Fruit fly (Drosophila melanogaster) whole organism, embryonic: ENCODE measurements around the gene Uch-L5R.

Experiments used
- BtbVII ChIP-seq: fragments of 200-800 bp; sonication (Bioruptor generic); optimal IDR thresholded peaks from 3 replicates; lab custom pipeline; 2017; ENCODE audit warnings: missing biosample characterization, mild to moderate bottlenecking, missing genetic modification characterization
- CG10267 ChIP-seq: fragments of 200-800 bp; sonication (Bioruptor generic); optimal IDR thresholded peaks from 2 replicates; lab custom pipeline; 2018; ENCODE audit warnings: missing biosample characterization, mild to moderate bottlenecking, missing genetic modification characterization, moderate library complexity
- CG11398 ChIP-seq: fragments of 200-800 bp; sonication (Bioruptor generic); optimal IDR thresholded peaks from 2 replicates; lab custom pipeline; 2016; ENCODE audit warnings: missing biosample characterization, missing genetic modification characterization
- CG11456 ChIP-seq: fragments of 200-800 bp; sonication (Bioruptor generic); IDR thresholded peaks from 3 replicates; pipeline ENCODE4 v1.3.6; 2022; ENCODE audit warnings: missing biosample characterization, missing genetic modification characterization
- CG11695 ChIP-seq: fragments of 200-800 bp; sonication (Bioruptor generic); IDR thresholded peaks from 3 replicates; pipeline ENCODE4 v1.3.6; 2022; ENCODE audit warnings: missing biosample characterization, missing genetic modification characterization
- CG12659 ChIP-seq: fragments of 200-800 bp; sonication (Bioruptor generic); optimal IDR thresholded peaks from 3 replicates; lab custom pipeline; 2017; ENCODE audit warnings: mild to moderate bottlenecking, missing biosample characterization, missing genetic modification reagents, missing genetic modification characterization
- CG12942 ChIP-seq: fragments of 200-800 bp; sonication (Bioruptor generic); optimal IDR thresholded peaks from 3 replicates; lab custom pipeline; 2016; ENCODE audit warnings: missing biosample characterization, missing genetic modification characterization
- CG13123 ChIP-seq: fragments of 200-800 bp; sonication (Bioruptor generic); optimal IDR thresholded peaks from 2 replicates; lab custom pipeline; 2016; ENCODE audit warnings: missing biosample characterization, missing genetic modification characterization
- CG15269 ChIP-seq: fragments of 200-800 bp; sonication (Bioruptor generic); optimal IDR thresholded peaks from 2 replicates; lab custom pipeline; 2018; ENCODE audit warnings: missing biosample characterization, mild to moderate bottlenecking, missing genetic modification characterization, moderate library complexity
- CG15696 ChIP-seq: fragments of 200-800 bp; sonication (Bioruptor generic); optimal IDR thresholded peaks from 2 replicates; lab custom pipeline; 2019; ENCODE audit warnings: missing biosample characterization, mild to moderate bottlenecking, missing genetic modification characterization, moderate library complexity
- CG18476 ChIP-seq: fragments of 200-800 bp; sonication (Bioruptor generic); optimal IDR thresholded peaks from 2 replicates; lab custom pipeline; 2016; ENCODE audit warnings: missing biosample characterization, mild to moderate bottlenecking, missing genetic modification characterization
- CG33557 ChIP-seq: fragments of 200-800 bp; sonication (Bioruptor generic); optimal IDR thresholded peaks from 2 replicates; lab custom pipeline; 2019; ENCODE audit warnings: missing biosample characterization, mild to moderate bottlenecking, missing genetic modification characterization, moderate library complexity
- CG3407 ChIP-seq: fragments of 200-800 bp; sonication (Bioruptor generic); optimal IDR thresholded peaks from 2 replicates; lab custom pipeline; 2018; ENCODE audit warnings: missing biosample characterization, mild to moderate bottlenecking, missing genetic modification characterization
- CG6854 ChIP-seq: fragments of 200-800 bp; sonication (Bioruptor generic); optimal IDR thresholded peaks from 3 replicates; lab custom pipeline; 2017; ENCODE audit warnings: missing biosample characterization, mild to moderate bottlenecking, missing genetic modification characterization
- CG7372 ChIP-seq: fragments of 200-800 bp; sonication (Bioruptor generic); IDR thresholded peaks from 2 replicates; pipeline ENCODE4 v1.3.6; 2022; ENCODE audit warnings: missing biosample characterization, missing genetic modification characterization
- CG7839 ChIP-seq: fragments of 200-800 bp; sonication (Bioruptor generic); optimal IDR thresholded peaks from 3 replicates; lab custom pipeline; 2018; ENCODE audit warnings: missing biosample characterization, mild to moderate bottlenecking, missing genetic modification characterization, moderate library complexity
- CG8478 ChIP-seq: fragments of >200 bp; optimal IDR thresholded peaks from 2 replicates; lab custom pipeline; 2018
- CG9932 ChIP-seq: fragments of 200-800 bp; sonication (Bioruptor generic); IDR thresholded peaks from 2 replicates; pipeline ENCODE4 v1.3.6; 2022; ENCODE audit warnings: missing biosample characterization, missing genetic modification characterization
- Dbx ChIP-seq: fragments of 200-800 bp; sonication (Bioruptor generic); IDR thresholded peaks from 3 replicates; pipeline ENCODE4 v1.3.6; 2022; ENCODE audit warnings: missing biosample characterization, missing genetic modification characterization
- Deaf1 ChIP-seq: fragments of 200-800 bp; optimal IDR thresholded peaks from 3 replicates; lab custom pipeline; 2019; ENCODE audit warnings: missing biosample characterization, mild to moderate bottlenecking, missing genetic modification characterization, moderate library complexity
- E2f2 ChIP-seq: fragments of 200-800 bp; sonication (Bioruptor generic); IDR thresholded peaks from 2 replicates; pipeline ENCODE4 v1.3.6; 2022; ENCODE audit warnings: missing biosample characterization, missing genetic modification characterization
- ERR ChIP-seq: fragments of 200-800 bp; sonication (Bioruptor generic); optimal IDR thresholded peaks from 2 replicates; lab custom pipeline; 2016; ENCODE audit warnings: missing biosample characterization, missing genetic modification characterization
- HLH4C ChIP-seq: fragments of 200-800 bp; sonication (Bioruptor generic); IDR thresholded peaks from 3 replicates; pipeline ENCODE4 v1.3.6; 2022; ENCODE audit warnings: missing biosample characterization, missing genetic modification characterization; ENCODE audit not compliant: partially characterized antibody
- Max ChIP-seq: fragments of 200-800 bp; sonication (Bioruptor generic); optimal IDR thresholded peaks from 2 replicates; lab custom pipeline; 2016; ENCODE audit warnings: missing biosample characterization, mild to moderate bottlenecking, missing genetic modification characterization
- Meics ChIP-seq: fragments of 200-800 bp; sonication (Bioruptor generic); optimal IDR thresholded peaks from 2 replicates; lab custom pipeline; 2017; ENCODE audit warnings: missing biosample characterization, mild to moderate bottlenecking, missing genetic modification characterization
- Mes4 ChIP-seq: fragments of 200-800 bp; sonication (Bioruptor generic); optimal IDR thresholded peaks from 2 replicates; lab custom pipeline; 2016; ENCODE audit warnings: missing biosample characterization, missing genetic modification characterization
- Pdp1 ChIP-seq, 2 experiments: fragments of 200-800 bp; sonication (Bioruptor generic); optimal IDR thresholded peaks; 3 replicates each; lab custom pipeline; 2016; ENCODE audit warnings: missing biosample characterization in 2 of 2, missing genetic modification characterization in 2 of 2, mild to moderate bottlenecking in 1 of 2, moderate library complexity in 1 of 2
- Rfx ChIP-seq: fragments of 200-800 bp; sonication (Bioruptor generic); IDR thresholded peaks from 2 replicates; pipeline ENCODE4 v1.3.6; 2022; ENCODE audit warnings: missing biosample characterization, missing genetic modification characterization
- Rx ChIP-seq: fragments of 200-800 bp; sonication (Bioruptor generic); IDR thresholded peaks from 2 replicates; pipeline ENCODE4 v1.3.6; 2022; ENCODE audit warnings: missing biosample characterization, missing genetic modification characterization
- Sox100B ChIP-seq: fragments of 200-800 bp; sonication (Bioruptor generic); optimal IDR thresholded peaks from 3 replicates; lab custom pipeline; 2018; ENCODE audit warnings: missing biosample characterization, mild to moderate bottlenecking, missing genetic modification characterization
- Stat92E ChIP-seq, 3 experiments: fragments of >200 bp in 2 of 3; fragments of 200-800 bp in 1 of 3; sonication (Bioruptor generic) in 1 of 3; optimal IDR thresholded peaks; 2 replicates each; lab custom pipeline; 2017 to 2019; ENCODE audit warnings: missing biosample characterization in 3 of 3, missing genetic modification characterization in 3 of 3, mild to moderate bottlenecking in 1 of 3, moderate library complexity in 1 of 3
- Tbp ChIP-seq: fragments of >200 bp; optimal IDR thresholded peaks from 2 replicates; lab custom pipeline; 2018; ENCODE audit warnings: missing biosample characterization, missing genetic modification characterization
- bsh ChIP-seq, 2 experiments: fragments of 200-800 bp; sonication (Bioruptor generic); optimal IDR thresholded peaks; 2 replicates each; lab custom pipeline; 2017 to 2018; ENCODE audit warnings: mild to moderate bottlenecking in 2 of 2, missing biosample characterization in 2 of 2, missing genetic modification characterization in 2 of 2, moderate library complexity in 1 of 2
- chm ChIP-seq: fragments of 200-800 bp; sonication (Bioruptor generic); IDR thresholded peaks from 2 replicates; pipeline ENCODE4 v1.3.6; 2022; ENCODE audit warnings: missing biosample characterization, missing genetic modification characterization
- dmrt99B ChIP-seq: fragments of 200-800 bp; sonication (Bioruptor generic); optimal IDR thresholded peaks from 2 replicates; lab custom pipeline; 2018; ENCODE audit warnings: missing biosample characterization, mild to moderate bottlenecking, missing genetic modification characterization, moderate library complexity
- dpn ChIP-seq, 2 experiments: fragments of 200-800 bp; sonication (Bioruptor generic); optimal IDR thresholded peaks; 3 replicates each; lab custom pipeline; 2016; ENCODE audit warnings: missing biosample characterization in 2 of 2, missing genetic modification characterization in 2 of 2
- eve ChIP-seq, 2 experiments: fragments of >200 bp; optimal IDR thresholded peaks; 2 replicates each; lab custom pipeline; 2017; ENCODE audit warnings: missing biosample characterization in 2 of 2, missing genetic modification characterization in 2 of 2
- kay ChIP-seq: fragments of 200-800 bp; sonication (Bioruptor generic); optimal IDR thresholded peaks from 2 replicates; lab custom pipeline; 2016; ENCODE audit warnings: missing biosample characterization, missing genetic modification characterization
- lab ChIP-seq: fragments of 200-800 bp; sonication (Bioruptor generic); optimal IDR thresholded peaks from 3 replicates; lab custom pipeline; 2017; ENCODE audit warnings: missing biosample characterization, missing genetic modification characterization, mild to moderate bottlenecking, moderate library complexity, missing genetic modification reagents
- luna ChIP-seq: fragments of 200-800 bp; sonication (Bioruptor generic); optimal IDR thresholded peaks from 2 replicates; lab custom pipeline; 2016; ENCODE audit warnings: missing biosample characterization, missing genetic modification characterization
- p53 ChIP-seq: fragments of 200-800 bp; sonication (Bioruptor generic); optimal IDR thresholded peaks from 2 replicates; lab custom pipeline; 2016; ENCODE audit warnings: missing biosample characterization, missing genetic modification characterization
- pros ChIP-seq: fragments of 200-800 bp; sonication (Bioruptor generic); optimal IDR thresholded peaks from 3 replicates; lab custom pipeline; 2019; ENCODE audit warnings: missing biosample characterization, mild to moderate bottlenecking, missing genetic modification characterization, moderate library complexity
- pzg ChIP-seq: fragments of 200-800 bp; sonication (Bioruptor generic); optimal IDR thresholded peaks from 3 replicates; lab custom pipeline; 2018; ENCODE audit warnings: missing biosample characterization, mild to moderate bottlenecking, missing genetic modification characterization, moderate library complexity
- run ChIP-seq: fragments of 200-800 bp; sonication (Bioruptor generic); optimal IDR thresholded peaks from 3 replicates; lab custom pipeline; 2018; ENCODE audit warnings: missing biosample characterization, mild to moderate bottlenecking, missing genetic modification characterization
- sens ChIP-seq: fragments of 200-800 bp; sonication (Bioruptor generic); peaks from one replicate; lab custom pipeline; 2016; ENCODE audit warnings: missing biosample characterization, missing genetic modification characterization
- shn ChIP-seq: fragments of 200-800 bp; sonication (Bioruptor generic); optimal IDR thresholded peaks from 3 replicates; lab custom pipeline; 2016; ENCODE audit warnings: missing biosample characterization, missing genetic modification characterization
- sna ChIP-seq: fragments of 200-800 bp; sonication (Bioruptor generic); IDR thresholded peaks from 2 replicates; pipeline ENCODE4 v1.3.6; 2022; ENCODE audit warnings: missing biosample characterization, missing genetic modification characterization; ENCODE audit not compliant: partially characterized antibody
- tll ChIP-seq, 2 experiments: fragments of 200-800 bp in 1 of 2; fragments of >200 bp in 1 of 2; sonication (Bioruptor generic) in 1 of 2; optimal IDR thresholded peaks; 2 replicates each; lab custom pipeline; 2017 to 2019; ENCODE audit warnings: missing biosample characterization in 2 of 2, missing genetic modification characterization in 2 of 2, mild to moderate bottlenecking in 1 of 2, moderate library complexity in 1 of 2
- yki ChIP-seq: fragments of >200 bp; optimal IDR thresholded peaks from 3 replicates; lab custom pipeline; 2018
- zen ChIP-seq: fragments of 200-800 bp; sonication (Bioruptor generic); optimal IDR thresholded peaks from 3 replicates; lab custom pipeline; 2018; ENCODE audit warnings: missing biosample characterization, mild to moderate bottlenecking, missing genetic modification characterization, moderate library complexity

The Uch-L5R gene

dm6 chrX:12084406-12084805 lies 28.0 kb upstream of the Uch-L5R start (continued):
- TF ChIP-seq ERR (GFP tag; lab: Kevin White, UChicago) = no peak
- TF ChIP-seq CG33557 (GFP tag; lab: Kevin White, UChicago) = no peak
- TF ChIP-seq CG9932 = 0 out of 2 replicates have a peak, but pooled peaks have one; percentile 31
- no peak for TF ChIP-seq CG3407 (GFP tag; lab: Kevin White, UChicago)
- TF ChIP-seq CG11695 (GFP tag; lab: Robert Waterston, UW) = no peak
- TF ChIP-seq CG7372 = no peak
- peak in 1 of 2 experiments; percentile 5 for TF ChIP-seq bsh (GFP tag; optimal IDR thresholded peaks at IDR 0.05; lab: Kevin White, UChicago)
- TF ChIP-seq Dbx (GFP tag; lab: Robert Waterston, UW) = 0 out of 3 replicates have a peak, but pooled peaks have one; percentile 42
- TF ChIP-seq CG18476 (GFP tag; lab: Kevin White, UChicago) = no peak
- TF ChIP-seq Pdp1 (GFP tag; optimal IDR thresholded peaks at IDR 0.05; lab: Kevin White, UChicago) = no peak
- TF ChIP-seq p53 (GFP tag; lab: Kevin White, UChicago) = no peak
- peak; percentile 55 for TF ChIP-seq sens (GFP tag; lab: Kevin White, UChicago)
- TF ChIP-seq Meics (GFP tag; lab: Kevin White, UChicago) = no peak
- TF ChIP-seq yki = no peak

dm6 chrX:12082244-12082643 lies 25.8 kb upstream of the Uch-L5R start:
- no peak for TF ChIP-seq CG11398 (GFP tag; lab: Kevin White, UChicago)
- no peak for TF ChIP-seq CG10267 (tag; lab: Kevin White, UChicago)
- TF ChIP-seq zen (tag; lab: Kevin White, UChicago) = no peak
- TF ChIP-seq shn = no peak
- TF ChIP-seq CG15696 = no peak
- TF ChIP-seq CG8478 (lab: Kevin White, UChicago) = no peak
- TF ChIP-seq Rx (GFP tag; lab: Robert Waterston, UW) = no peak
- TF ChIP-seq run (tag; lab: Kevin White, UChicago) = no peak
- no peak for TF ChIP-seq BtbVII (GFP tag; lab: Kevin White, UChicago)
- peak in 1 of 2 experiments; percentile 8 for TF ChIP-seq dpn (GFP tag; optimal IDR thresholded peaks at IDR 0.05; lab: Kevin White, UChicago)
- no peak for TF ChIP-seq kay
- peak; percentile 42 for TF ChIP-seq CG7839
- no peak for TF ChIP-seq tll (GFP tag; optimal IDR thresholded peaks at IDR 0.05; lab: Kevin White, UChicago)
- TF ChIP-seq CG12659 (GFP tag; lab: Kevin White, UChicago) = no peak
- no peak for TF ChIP-seq CG13123 (GFP tag; lab: Kevin White, UChicago)
- TF ChIP-seq Max = no peak
- no peak for TF ChIP-seq CG15269 (tag; lab: Kevin White, UChicago)
- no peak for TF ChIP-seq E2f2
- TF ChIP-seq HLH4C = no peak
- TF ChIP-seq dmrt99B (tag; lab: Kevin White, UChicago) = peak; percentile 48
- no peak for TF ChIP-seq Deaf1 (tag; lab: Kevin White, UChicago)
- TF ChIP-seq luna (GFP tag; lab: Kevin White, UChicago) = no peak
- no peak for TF ChIP-seq CG12942
- TF ChIP-seq Tbp (GFP tag; lab: Kevin White, UChicago) = no peak
- TF ChIP-seq lab (GFP tag; lab: Kevin White, UChicago) = peak; percentile 41
- no peak for TF ChIP-seq CG11456 (GFP tag; lab: Robert Waterston, UW)
- TF ChIP-seq Mes4 (GFP tag; lab: Kevin White, UChicago) = no peak
- no peak for TF ChIP-seq pros (GFP tag; lab: Kevin White, UChicago)
- TF ChIP-seq Sox100B (GFP tag; lab: Kevin White, UChicago) = no peak
- TF ChIP-seq Stat92E (GFP tag; optimal IDR thresholded peaks at IDR 0.05; lab: Kevin White, UChicago) = no peak
- no peak for TF ChIP-seq sna (GFP tag; lab: Robert Waterston, UW)
- no peak for TF ChIP-seq Rfx (GFP tag; lab: Robert Waterston, UW)
- peak in 1 of 2 experiments; percentile 20 for TF ChIP-seq eve (GFP tag; optimal IDR thresholded peaks at IDR 0.05; lab: Kevin White, UChicago)
- TF ChIP-seq pzg (GFP tag; lab: Kevin White, UChicago) = no peak
- 0 out of 2 replicates have a peak, but pooled peaks have one; percentile 21 for TF ChIP-seq chm
- no peak for TF ChIP-seq CG6854 (GFP tag; lab: Kevin White, UChicago)
- no peak for TF ChIP-seq p53 (GFP tag; lab: Kevin White, UChicago)
